Fruit fly (Drosophila melanogaster): ENCODE results near the gene Ctl2.
A peak's percentile ranks its signal among the peaks of the same experiment; 100 is the strongest.

Ctl2 gene

DNA sequence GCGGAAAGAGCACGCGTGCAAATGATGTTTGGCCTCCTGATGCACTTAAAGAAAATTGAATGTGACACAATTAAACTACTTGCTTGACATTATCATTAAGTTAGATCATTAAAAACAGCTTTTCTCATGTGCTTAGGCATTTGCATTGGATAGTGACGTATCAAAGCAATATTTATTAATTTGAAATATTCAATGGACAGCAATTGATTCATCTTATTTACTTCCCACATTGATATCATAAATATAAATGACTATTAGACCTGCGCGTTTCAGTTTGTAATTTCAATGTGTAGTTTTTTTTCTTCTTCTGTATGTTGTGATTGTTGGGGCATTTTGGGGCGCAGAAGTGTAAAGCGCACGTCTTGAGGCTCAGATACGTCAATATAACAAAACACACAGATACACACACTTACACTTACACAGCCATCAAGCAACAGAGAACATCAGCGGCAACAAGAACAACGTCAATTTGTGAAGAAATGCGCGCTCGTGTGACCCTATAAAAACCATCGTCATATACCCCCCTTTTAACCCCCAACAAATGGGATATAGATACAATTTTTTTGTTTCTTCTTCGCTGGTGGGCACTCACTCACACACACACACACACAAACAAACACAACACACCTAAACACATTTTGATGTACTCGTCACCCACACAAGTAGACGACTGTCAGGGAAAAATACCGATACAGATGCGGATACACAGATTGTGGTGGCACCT is 34.1 kb upstream of the Ctl2 start (continued):
- TF ChIP-seq CG12219 (GFP tag; optimal IDR thresholded peaks at IDR 0.05), result peak; percentile 64
- peak; percentile 36 for TF ChIP-seq CG12769 (tag; optimal IDR thresholded peaks at IDR 0.05)
- TF ChIP-seq ro (GFP tag; IDR thresholded peaks at IDR 0.05), result no peak
- peak; percentile 71 for TF ChIP-seq Awh (GFP tag; IDR thresholded peaks at IDR 0.05)
- peak; percentile 62; the same call in 1 of the 2 replicates for TF ChIP-seq ranshi (GFP tag; IDR thresholded peaks at IDR 0.05)
- TF ChIP-seq CG11247 (GFP tag; IDR thresholded peaks at IDR 0.05), result no peak
- peak; percentile 66 for TF ChIP-seq CG9437 (GFP tag; optimal IDR thresholded peaks at IDR 0.05)
- TF ChIP-seq pho (GFP tag; optimal IDR thresholded peaks at IDR 0.05), result no peak
- TF ChIP-seq HmgD (GFP tag; optimal IDR thresholded peaks at IDR 0.05), result no peak
- TF ChIP-seq pum (GFP tag; optimal IDR thresholded peaks at IDR 0.05), result peak; percentile 35
- TF ChIP-seq CG4424 (GFP tag; optimal IDR thresholded peaks at IDR 0.05), result peak; percentile 75
- TF ChIP-seq hkb (optimal IDR thresholded peaks at IDR 0.05), result no peak
- TF ChIP-seq hkb (GFP tag; IDR thresholded peaks at IDR 0.05), result peak; percentile 81
- TF ChIP-seq CG15073 (GFP tag; optimal IDR thresholded peaks at IDR 0.05), result no peak
- TF ChIP-seq CG12391 (tag; optimal IDR thresholded peaks at IDR 0.05), result peak; percentile 82
- TF ChIP-seq unc-4 (GFP tag; IDR thresholded peaks at IDR 0.05; ENCODE audit: partially characterized antibody), result no peak
- TF ChIP-seq CG11696 (GFP tag; IDR thresholded peaks at IDR 0.05), result no peak
- TF ChIP-seq CG16863 (GFP tag; optimal IDR thresholded peaks at IDR 0.05), result peak; percentile 16
- no peak for TF ChIP-seq Sin3A (optimal IDR thresholded peaks at IDR 0.05)
- TF ChIP-seq mirr (GFP tag; optimal IDR thresholded peaks at IDR 0.05), result peak; percentile 38
- TF ChIP-seq scrt (GFP tag; optimal IDR thresholded peaks at IDR 0.05), result peak; percentile 55
- TF ChIP-seq bsh (GFP tag; optimal IDR thresholded peaks at IDR 0.05), result peak; percentile 22 to 82
- TF ChIP-seq odd (GFP tag; optimal IDR thresholded peaks at IDR 0.05), result peak; percentile 40
- TF ChIP-seq Dip3 (GFP tag; optimal IDR thresholded peaks at IDR 0.05), result peak; percentile 31
- TF ChIP-seq CG14014 (GFP tag; IDR thresholded peaks at IDR 0.05), result 0 out of 2 replicates have a peak, but pooled peaks have one; percentile 17
- TF ChIP-seq Mrtf (GFP tag; IDR thresholded peaks at IDR 0.05), result 0 out of 3 replicates have a peak, but pooled peaks have one; percentile 45
- TF ChIP-seq pfk (GFP tag; optimal IDR thresholded peaks at IDR 0.05), result no peak
- peak; percentile 49 for TF ChIP-seq CG12071 (GFP tag; optimal IDR thresholded peaks at IDR 0.05)
- TF ChIP-seq CG17186 (GFP tag; optimal IDR thresholded peaks at IDR 0.05), result peak; percentile 27
- TF ChIP-seq z (GFP tag; IDR thresholded peaks at IDR 0.05), result 0 out of 3 replicates have a peak, but pooled peaks have one; percentile 15
- peak; percentile 69 for TF ChIP-seq org-1 (GFP tag; optimal IDR thresholded peaks at IDR 0.05)
- TF ChIP-seq Ptx1 (GFP tag; IDR thresholded peaks at IDR 0.05), result peak; percentile 77
- 0 out of 2 replicates have a peak, but pooled peaks have one; percentile 9 for TF ChIP-seq MBD-R2 (GFP tag; IDR thresholded peaks at IDR 0.05)
- peak; percentile 80 for TF ChIP-seq CG10979 (tag; optimal IDR thresholded peaks at IDR 0.05)
- TF ChIP-seq tap (tag; optimal IDR thresholded peaks at IDR 0.05), result peak; percentile 75
- TF ChIP-seq prd (optimal IDR thresholded peaks at IDR 0.05), result no peak
- peak; percentile 79 for TF ChIP-seq prd (GFP tag; IDR thresholded peaks at IDR 0.05)
- peak; percentile 68 for TF ChIP-seq Fer3 (tag; optimal IDR thresholded peaks at IDR 0.05)
- peak; percentile 10; the same call in 1 of the 2 replicates for TF ChIP-seq chm (GFP tag; IDR thresholded peaks at IDR 0.05)
- TF ChIP-seq H15 (GFP tag; IDR thresholded peaks at IDR 0.05), result peak; percentile 60
- TF ChIP-seq Lhr (GFP tag; optimal IDR thresholded peaks at IDR 0.05), result no peak
- TF ChIP-seq twi (tag; optimal IDR thresholded peaks at IDR 0.05), result peak; percentile 23
- peak; percentile 74 for TF ChIP-seq chn (GFP tag; optimal IDR thresholded peaks at IDR 0.05)
